Fruit fly (Drosophila melanogaster) whole organism, prepupa: Measurements from ENCODE around the gene Hand.
A peak's percentile ranks its signal among the peaks of the same experiment; 100 is the strongest.

Source experiments
- Blimp-1 ChIP-seq: fragments of 200-800 bp; sonication (Bioruptor generic); optimal IDR thresholded peaks from 3 replicates; lab custom pipeline; 2017; ENCODE audit warnings: missing biosample characterization, missing genetic modification characterization, mild to moderate bottlenecking, moderate library complexity, missing genetic modification reagents
- CG10631 ChIP-seq: fragments of 200-800 bp; sonication (Bioruptor generic); optimal IDR thresholded peaks from 2 replicates; lab custom pipeline; 2016; ENCODE audit warnings: missing biosample characterization, missing genetic modification characterization
- CG11762 ChIP-seq: fragments of 200-800 bp; sonication (Bioruptor generic); optimal IDR thresholded peaks from 3 replicates; lab custom pipeline; 2016; ENCODE audit warnings: missing biosample characterization, missing genetic modification characterization; ENCODE audit not compliant: insufficient read depth
- CG11902 ChIP-seq: fragments of 200-800 bp; sonication (Bioruptor generic); optimal IDR thresholded peaks from 3 replicates; lab custom pipeline; 2016; ENCODE audit warnings: missing biosample characterization, missing genetic modification characterization
- CG1621 ChIP-seq: fragments of 200-800 bp; sonication (Bioruptor generic); optimal IDR thresholded peaks from 3 replicates; lab custom pipeline; 2018; ENCODE audit warnings: missing biosample characterization, mild to moderate bottlenecking, missing genetic modification characterization
- CG3032 ChIP-seq: fragments of 200-800 bp; optimal IDR thresholded peaks from 2 replicates; lab custom pipeline; 2019; ENCODE audit warnings: missing biosample characterization, mild to moderate bottlenecking, missing genetic modification characterization, moderate library complexity
- CG32006 ChIP-seq: fragments of 200-800 bp; sonication (Bioruptor generic); optimal IDR thresholded peaks from 3 replicates; lab custom pipeline; 2017; ENCODE audit warnings: missing biosample characterization, mild to moderate bottlenecking, missing genetic modification characterization
- CG34406 ChIP-seq: fragments of 200-800 bp; sonication (Bioruptor generic); optimal IDR thresholded peaks from 3 replicates; lab custom pipeline; 2016; ENCODE audit warnings: missing biosample characterization, missing genetic modification characterization
- CG3919 ChIP-seq: fragments of 200-800 bp; sonication (Bioruptor generic); optimal IDR thresholded peaks from 3 replicates; lab custom pipeline; 2016; ENCODE audit warnings: missing biosample characterization, missing genetic modification characterization
- CG4318 ChIP-seq: fragments of 200-800 bp; sonication (Bioruptor generic); optimal IDR thresholded peaks from 3 replicates; lab custom pipeline; 2017; ENCODE audit warnings: missing biosample characterization, mild to moderate bottlenecking, missing genetic modification characterization
- CG6792 ChIP-seq: fragments of 200-800 bp; sonication (Bioruptor generic); optimal IDR thresholded peaks from 3 replicates; lab custom pipeline; 2016; ENCODE audit warnings: missing biosample characterization, missing genetic modification characterization
- CG7368 ChIP-seq: fragments of 200-800 bp; sonication (Bioruptor generic); optimal IDR thresholded peaks from 3 replicates; lab custom pipeline; 2016; ENCODE audit warnings: missing biosample characterization, missing genetic modification characterization
- CG8632 ChIP-seq: fragments of 200-800 bp; sonication (Bioruptor generic); optimal IDR thresholded peaks from 3 replicates; lab custom pipeline; 2016; ENCODE audit warnings: missing biosample characterization, missing genetic modification characterization
- Eip75B ChIP-seq: fragments of 200-800 bp; sonication (Bioruptor generic); optimal IDR thresholded peaks from 3 replicates; lab custom pipeline; 2016; ENCODE audit warnings: missing biosample characterization, missing genetic modification characterization
- Eip78C ChIP-seq: fragments of 200-800 bp; sonication (Bioruptor generic); peaks from one replicate; lab custom pipeline; 2016; ENCODE audit warnings: missing biosample characterization, missing genetic modification characterization
- Eip93F ChIP-seq: fragments of 200-800 bp; sonication (Bioruptor generic); optimal IDR thresholded peaks from 2 replicates; lab custom pipeline; 2016; ENCODE audit warnings: missing biosample characterization, mild to moderate bottlenecking, missing genetic modification characterization
- Ets96B ChIP-seq: fragments of 200-800 bp; optimal IDR thresholded peaks from 2 replicates; lab custom pipeline; 2019; ENCODE audit warnings: missing biosample characterization, mild to moderate bottlenecking, missing genetic modification characterization, moderate library complexity
- Hr4 ChIP-seq: fragments of 200-800 bp; sonication (Bioruptor generic); optimal IDR thresholded peaks from 3 replicates; lab custom pipeline; 2016; ENCODE audit warnings: missing biosample characterization, missing genetic modification characterization
- Lpt ChIP-seq: fragments of 200-800 bp; sonication (Bioruptor generic); optimal IDR thresholded peaks from 3 replicates; lab custom pipeline; 2016; ENCODE audit warnings: missing biosample characterization, missing genetic modification characterization
- Met ChIP-seq: fragments of 200-800 bp; sonication (Bioruptor generic); optimal IDR thresholded peaks from 3 replicates; lab custom pipeline; 2016; ENCODE audit warnings: missing biosample characterization, missing genetic modification characterization
- Smox ChIP-seq: fragments of 200-800 bp; sonication (Bioruptor generic); optimal IDR thresholded peaks from 3 replicates; lab custom pipeline; 2016; ENCODE audit warnings: missing biosample characterization, missing genetic modification characterization
- Sox102F ChIP-seq: fragments of 200-800 bp; sonication (Bioruptor generic); optimal IDR thresholded peaks from 2 replicates; lab custom pipeline; 2016; ENCODE audit warnings: missing biosample characterization, mild to moderate bottlenecking, missing genetic modification characterization
- Sox14 ChIP-seq: fragments of 200-800 bp; sonication (Bioruptor generic); optimal IDR thresholded peaks from 3 replicates; lab custom pipeline; 2016; ENCODE audit warnings: missing biosample characterization, missing genetic modification characterization
- Sox15 ChIP-seq: fragments of 200-800 bp; sonication (Bioruptor generic); optimal IDR thresholded peaks from 3 replicates; lab custom pipeline; 2016; ENCODE audit warnings: missing biosample characterization, missing genetic modification characterization
- achi ChIP-seq: fragments of 200-800 bp; sonication (Bioruptor generic); optimal IDR thresholded peaks from 3 replicates; lab custom pipeline; 2016; ENCODE audit warnings: missing biosample characterization, missing genetic modification characterization
- acj6 ChIP-seq: fragments of 200-800 bp; sonication (Bioruptor generic); optimal IDR thresholded peaks from 3 replicates; lab custom pipeline; 2016; ENCODE audit warnings: missing biosample characterization, missing genetic modification characterization
- cyc ChIP-seq: fragments of 200-800 bp; sonication (Bioruptor generic); optimal IDR thresholded peaks from 3 replicates; lab custom pipeline; 2016; ENCODE audit warnings: missing biosample characterization, missing genetic modification characterization
- dsx ChIP-seq: fragments of 200-800 bp; optimal IDR thresholded peaks from 3 replicates; lab custom pipeline; 2019; ENCODE audit warnings: missing biosample characterization, mild to moderate bottlenecking, missing genetic modification characterization, moderate library complexity; ENCODE audit not compliant: poor library complexity, severe bottlenecking
- esn ChIP-seq: fragments of 200-800 bp; sonication (Bioruptor generic); optimal IDR thresholded peaks from 2 replicates; lab custom pipeline; 2016; ENCODE audit warnings: missing biosample characterization, mild to moderate bottlenecking, missing genetic modification characterization, moderate library complexity
- fd59A ChIP-seq: fragments of 200-800 bp; sonication (Bioruptor generic); optimal IDR thresholded peaks from 2 replicates; lab custom pipeline; 2017; ENCODE audit warnings: missing biosample characterization, mild to moderate bottlenecking, missing genetic modification characterization, missing genetic modification reagents
- fd85E ChIP-seq: fragments of 200-800 bp; sonication (Bioruptor generic); optimal IDR thresholded peaks from 3 replicates; lab custom pipeline; 2016; ENCODE audit warnings: missing biosample characterization, missing genetic modification characterization
- fkh ChIP-seq: fragments of 200-800 bp; sonication (Bioruptor generic); optimal IDR thresholded peaks from 3 replicates; lab custom pipeline; 2017; ENCODE audit warnings: missing biosample characterization, mild to moderate bottlenecking, missing genetic modification characterization, moderate library complexity
- pdm3 ChIP-seq: fragments of 200-800 bp; sonication (Bioruptor generic); optimal IDR thresholded peaks from 3 replicates; lab custom pipeline; 2016; ENCODE audit warnings: missing biosample characterization, missing genetic modification characterization
- ss ChIP-seq, 2 experiments: fragments of 200-800 bp; sonication (Bioruptor generic); optimal IDR thresholded peaks; 2 replicates in 1 of 2; 3 replicates in 1 of 2; lab custom pipeline; 2017 to 2018; ENCODE audit warnings: mild to moderate bottlenecking in 2 of 2, missing biosample characterization in 2 of 2, missing genetic modification characterization in 2 of 2, moderate library complexity in 1 of 2
- svp ChIP-seq: fragments of 200-800 bp; sonication (Bioruptor generic); peaks from one replicate; lab custom pipeline; 2016; ENCODE audit warnings: missing biosample characterization, missing genetic modification characterization
- vri ChIP-seq: fragments of 200-800 bp; sonication (Bioruptor generic); optimal IDR thresholded peaks from 3 replicates; lab custom pipeline; 2016; ENCODE audit warnings: missing biosample characterization, mild to moderate bottlenecking, missing genetic modification characterization

The Hand gene

dm6 chr2L:10294798-10295669 lies at the start of gene Hand:
Hand (minus strand) TSS chr2L:10295385.
- TF ChIP-seq Sox15 (GFP tag; lab: Kevin White, UChicago) (no peak), Eip78C (GFP tag; lab: Kevin White, UChicago) (peak; percentile 26)

- TF ChIP-seq CG1621 (no peak), Smox (GFP tag; lab: Kevin White, UChicago) (no peak), CG11902 (no peak), dsx (GFP tag; lab: Kevin White, UChicago) (no peak), Blimp-1 (GFP tag; lab: Kevin White, UChicago) (no peak), CG6792 (GFP tag; lab: Kevin White, UChicago) (no peak), CG32006 (no peak), CG4318 (no peak), pdm3 (no peak), cyc (GFP tag; lab: Kevin White, UChicago) (no peak), CG34406 (GFP tag; lab: Kevin White, UChicago) (no peak), Lpt (GFP tag; lab: Kevin White, UChicago) (no peak), fkh (no peak), CG3032 (no peak), fd59A (no peak), svp (GFP tag; lab: Kevin White, UChicago) (no peak)
These were observed 48.9 kb upstream of the Hand start, which contains the start of gene Frmd5 for dm6 chr2L:10344029-10344606. Frmd5 (plus strand) TSS chr2L:10344442.

dm6 chr2L:10342471-10342870 lies 47.3 kb upstream of the Hand start, which contains the start of gene Sps2:
Sps2 (plus strand) TSS chr2L:10342594.
- no peak for TF ChIP-seq Eip78C (GFP tag; lab: Kevin White, UChicago)

- peak; percentile 10 for TF ChIP-seq CG10631
- peak; percentile 25 for TF ChIP-seq CG8632 (GFP tag; lab: Kevin White, UChicago)
- no peak for TF ChIP-seq CG1621
- TF ChIP-seq CG6792 (GFP tag; lab: Kevin White, UChicago) = no peak
- peak; percentile 27 for TF ChIP-seq dsx (GFP tag; lab: Kevin White, UChicago)
- TF ChIP-seq vri (GFP tag; lab: Kevin White, UChicago) = peak; percentile 35
- peak; percentile 29 for TF ChIP-seq esn (GFP tag; lab: Kevin White, UChicago)
- TF ChIP-seq acj6 (GFP tag; lab: Kevin White, UChicago) = peak; percentile 3
- TF ChIP-seq Eip93F (GFP tag; lab: Kevin White, UChicago) = peak; percentile 17
- TF ChIP-seq CG11762 = no peak
- peak; percentile 26 for TF ChIP-seq Ets96B
- no peak for TF ChIP-seq ss (GFP tag; optimal IDR thresholded peaks at IDR 0.05; lab: Kevin White, UChicago)
- peak; percentile 58 for TF ChIP-seq svp (GFP tag; lab: Kevin White, UChicago)
- TF ChIP-seq Met (GFP tag; lab: Kevin White, UChicago) = peak; percentile 13
- TF ChIP-seq Hr4 (GFP tag; lab: Kevin White, UChicago) = peak; percentile 16
- TF ChIP-seq CG3919 (GFP tag; lab: Kevin White, UChicago) = no peak
- TF ChIP-seq achi (GFP tag; lab: Kevin White, UChicago) = peak; percentile 95
- TF ChIP-seq Eip75B (GFP tag; lab: Kevin White, UChicago) = peak; percentile 38
- peak; percentile 50 for TF ChIP-seq Sox102F (GFP tag; lab: Kevin White, UChicago)
- TF ChIP-seq CG7368 (GFP tag; lab: Kevin White, UChicago) = no peak
- TF ChIP-seq Sox14 = peak; percentile 3
- TF ChIP-seq Smox (GFP tag; lab: Kevin White, UChicago) = no peak
- no peak for TF ChIP-seq Blimp-1 (GFP tag; lab: Kevin White, UChicago)
- no peak for TF ChIP-seq fd85E (GFP tag; lab: Kevin White, UChicago)
- peak; percentile 23 for TF ChIP-seq pdm3
These were observed 46.2 kb upstream of the Hand start, which contains the start of gene CG31715 for dm6 chr2L:10341405-10341804. CG31715 (plus strand) TSS chr2L:10341616.
